Fruit fly (Drosophila melanogaster) whole organism, adult: ENCODE measurements around the gene CG31917.

Experiments used
- CG11617 ChIP-seq: fragments of 200-800 bp; sonication (Bioruptor generic); optimal IDR thresholded peaks from 2 replicates; lab custom pipeline; 2017; ENCODE audit warnings: mild to moderate bottlenecking, missing biosample characterization, missing genetic modification reagents, missing genetic modification characterization
- CG12768 ChIP-seq: fragments of 200-800 bp; sonication (Bioruptor generic); optimal IDR thresholded peaks from 2 replicates; lab custom pipeline; 2017; ENCODE audit warnings: missing biosample characterization, missing genetic modification characterization, mild to moderate bottlenecking, moderate library complexity, missing genetic modification reagents
- CG14711 ChIP-seq: fragments of 200-800 bp; sonication (Bioruptor generic); optimal IDR thresholded peaks from 2 replicates; lab custom pipeline; 2018; ENCODE audit warnings: missing biosample characterization, mild to moderate bottlenecking, missing genetic modification characterization, moderate library complexity
- CG1620 ChIP-seq: fragments of 200-800 bp; sonication (Bioruptor generic); optimal IDR thresholded peaks from 2 replicates; lab custom pipeline; 2016; ENCODE audit warnings: missing biosample characterization, missing genetic modification characterization
- CG33017 ChIP-seq: fragments of 200-800 bp; sonication (Bioruptor generic); optimal IDR thresholded peaks from 2 replicates; lab custom pipeline; 2018; ENCODE audit warnings: missing biosample characterization, mild to moderate bottlenecking, missing genetic modification characterization, moderate library complexity
- CG5204 ChIP-seq: fragments of 200-800 bp; sonication (Bioruptor generic); optimal IDR thresholded peaks from 2 replicates; lab custom pipeline; 2016; ENCODE audit warnings: missing biosample characterization, missing genetic modification characterization
- CG7045 ChIP-seq: fragments of 200-800 bp; sonication (Bioruptor generic); optimal IDR thresholded peaks from 2 replicates; lab custom pipeline; 2017; ENCODE audit warnings: missing biosample characterization, mild to moderate bottlenecking, missing genetic modification characterization
- CG7101 ChIP-seq: fragments of 200-800 bp; sonication (Bioruptor generic); optimal IDR thresholded peaks from 2 replicates; lab custom pipeline; 2018; ENCODE audit warnings: missing biosample characterization, mild to moderate bottlenecking, missing genetic modification characterization, moderate library complexity
- Clk ChIP-seq: fragments of 200-800 bp; sonication (Bioruptor generic); optimal IDR thresholded peaks from 2 replicates; lab custom pipeline; 2017; ENCODE audit warnings: missing biosample characterization, missing genetic modification characterization
- Crg-1 ChIP-seq: fragments of 200-800 bp; sonication (Bioruptor generic); optimal IDR thresholded peaks from 2 replicates; lab custom pipeline; 2016; ENCODE audit warnings: missing biosample characterization, missing genetic modification characterization
- Hr96 ChIP-seq: fragments of 200-800 bp; sonication (Bioruptor generic); optimal IDR thresholded peaks from 2 replicates; lab custom pipeline; 2016; ENCODE audit warnings: missing biosample characterization, missing genetic modification characterization
- Mnt ChIP-seq: fragments of 200-800 bp; sonication (Bioruptor generic); optimal IDR thresholded peaks from 2 replicates; lab custom pipeline; 2016; ENCODE audit warnings: missing biosample characterization, mild to moderate bottlenecking, missing genetic modification characterization
- bab1 ChIP-seq: fragments of 200-800 bp; sonication (Bioruptor generic); optimal IDR thresholded peaks from 3 replicates; lab custom pipeline; 2019; ENCODE audit warnings: missing biosample characterization, mild to moderate bottlenecking, missing genetic modification characterization, moderate library complexity
- cic ChIP-seq: fragments of 200-800 bp; sonication (Bioruptor generic); optimal IDR thresholded peaks from 2 replicates; lab custom pipeline; 2017; ENCODE audit warnings: missing biosample characterization, mild to moderate bottlenecking, missing genetic modification characterization, moderate library complexity
- cnc ChIP-seq, 2 experiments: fragments of >200 bp; optimal IDR thresholded peaks; 2 replicates each; lab custom pipeline; 2017
- kay ChIP-seq: fragments of 200-800 bp; sonication (Bioruptor generic); peaks from one replicate; lab custom pipeline; 2016; ENCODE audit warnings: missing biosample characterization, missing genetic modification characterization, borderline replicate concordance
- ovo ChIP-seq: fragments of 200-800 bp; sonication (Bioruptor generic); optimal IDR thresholded peaks from 2 replicates; lab custom pipeline; 2016; ENCODE audit warnings: missing biosample characterization, missing genetic modification characterization
- pad ChIP-seq: fragments of 200-800 bp; sonication (Bioruptor generic); optimal IDR thresholded peaks from 3 replicates; lab custom pipeline; 2017; ENCODE audit warnings: missing biosample characterization, missing genetic modification characterization, mild to moderate bottlenecking, moderate library complexity, missing genetic modification reagents
- tj ChIP-seq: fragments of 200-800 bp; sonication (Bioruptor generic); optimal IDR thresholded peaks from 3 replicates; lab custom pipeline; 2017; ENCODE audit warnings: missing biosample characterization, mild to moderate bottlenecking, missing genetic modification characterization, moderate library complexity
- toe ChIP-seq: fragments of 200-800 bp; sonication (Bioruptor generic); optimal IDR thresholded peaks from 2 replicates; lab custom pipeline; 2016; ENCODE audit warnings: missing biosample characterization, missing genetic modification characterization

CG31917 gene

DNA sequence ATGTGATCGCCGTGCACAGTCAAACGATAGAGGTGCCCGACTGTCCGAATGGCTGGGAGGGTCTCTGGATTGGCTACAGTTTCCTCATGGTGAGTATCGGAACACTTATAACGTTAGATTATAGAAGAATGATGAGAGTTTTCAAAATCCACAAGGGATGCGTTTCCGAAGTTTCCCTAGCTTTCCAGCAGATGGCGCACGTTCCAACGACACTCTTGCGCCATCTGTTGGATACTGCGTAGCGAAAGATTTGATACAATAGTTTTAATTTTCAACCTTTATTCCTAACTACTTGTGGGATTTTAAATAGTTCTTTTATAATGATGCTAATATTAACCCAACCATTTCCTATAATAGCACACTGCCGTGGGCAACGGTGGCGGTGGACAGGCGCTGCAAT, 25.5 kb upstream of the CG31917 start:
- TF ChIP-seq Crg-1 (GFP tag; lab: Kevin White, UChicago) (no peak), toe (GFP tag; lab: Kevin White, UChicago) (no peak)

DNA sequence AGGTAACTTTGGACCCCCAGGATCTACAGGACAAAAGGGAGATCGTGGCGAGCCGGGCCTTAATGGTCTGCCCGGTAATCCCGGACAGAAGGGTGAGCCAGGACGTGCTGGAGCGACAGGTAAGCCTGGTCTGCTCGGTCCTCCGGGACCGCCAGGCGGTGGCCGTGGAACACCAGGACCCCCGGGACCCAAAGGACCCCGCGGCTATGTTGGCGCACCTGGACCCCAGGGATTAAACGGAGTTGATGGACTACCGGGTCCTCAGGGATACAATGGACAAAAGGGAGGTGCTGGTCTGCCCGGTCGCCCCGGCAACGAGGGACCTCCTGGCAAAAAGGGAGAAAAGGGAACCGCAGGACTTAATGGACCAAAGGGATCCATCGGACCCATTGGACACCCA, 21.3 kb upstream of the CG31917 start:
- no peak for TF ChIP-seq CG33017
- TF ChIP-seq Hr96 (GFP tag; lab: Kevin White, UChicago): no peak
- no peak for TF ChIP-seq CG11617 (GFP tag; lab: Kevin White, UChicago)
- TF ChIP-seq cic (GFP tag; lab: Kevin White, UChicago): no peak
- no peak for TF ChIP-seq CG1620
- no peak for TF ChIP-seq ovo (GFP tag; lab: Kevin White, UChicago)
- TF ChIP-seq tj: no peak
- TF ChIP-seq Mnt (GFP tag; lab: Kevin White, UChicago): no peak
- TF ChIP-seq bab1 (GFP tag; lab: Kevin White, UChicago): no peak
- TF ChIP-seq toe (GFP tag; lab: Kevin White, UChicago): no peak
- TF ChIP-seq Crg-1 (GFP tag; lab: Kevin White, UChicago): no peak
- TF ChIP-seq CG12768 (GFP tag; lab: Kevin White, UChicago): no peak
- TF ChIP-seq CG7101 (tag; lab: Kevin White, UChicago): no peak
- TF ChIP-seq Clk (GFP tag; lab: Kevin White, UChicago): no peak
- TF ChIP-seq pad: no peak
- no peak for TF ChIP-seq kay (GFP tag; lab: Kevin White, UChicago)
- no peak for TF ChIP-seq CG7045 (GFP tag; lab: Kevin White, UChicago)
- TF ChIP-seq CG5204 (GFP tag; lab: Kevin White, UChicago): no peak
- no peak for TF ChIP-seq CG14711 (tag; lab: Kevin White, UChicago)

DNA sequence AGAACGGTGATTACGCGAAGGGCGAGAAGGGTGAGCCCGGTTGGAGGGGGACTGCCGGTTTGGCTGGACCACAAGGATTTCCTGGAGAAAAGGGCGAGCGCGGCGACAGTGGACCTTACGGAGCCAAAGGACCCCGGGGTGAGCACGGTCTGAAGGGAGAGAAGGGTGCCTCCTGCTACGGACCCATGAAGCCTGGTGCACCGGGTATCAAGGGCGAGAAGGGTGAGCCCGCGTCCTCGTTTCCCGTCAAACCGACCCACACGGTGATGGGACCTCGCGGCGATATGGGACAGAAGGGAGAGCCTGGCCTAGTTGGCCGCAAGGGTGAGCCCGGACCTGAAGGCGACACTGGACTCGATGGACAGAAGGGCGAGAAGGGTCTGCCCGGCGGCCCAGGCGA, 20.8 kb upstream of the CG31917 start:
- TF ChIP-seq CG5204 (GFP tag; lab: Kevin White, UChicago): no peak
- TF ChIP-seq Mnt (GFP tag; lab: Kevin White, UChicago): no peak
- TF ChIP-seq Hr96 (GFP tag; lab: Kevin White, UChicago): no peak
- no peak for TF ChIP-seq cnc (optimal IDR thresholded peaks at IDR 0.05; lab: Kevin White, UChicago)
- no peak for TF ChIP-seq CG7045 (GFP tag; lab: Kevin White, UChicago)
- TF ChIP-seq pad: no peak
- no peak for TF ChIP-seq CG33017
- TF ChIP-seq bab1 (GFP tag; lab: Kevin White, UChicago): no peak
- TF ChIP-seq CG1620: no peak

DNA sequence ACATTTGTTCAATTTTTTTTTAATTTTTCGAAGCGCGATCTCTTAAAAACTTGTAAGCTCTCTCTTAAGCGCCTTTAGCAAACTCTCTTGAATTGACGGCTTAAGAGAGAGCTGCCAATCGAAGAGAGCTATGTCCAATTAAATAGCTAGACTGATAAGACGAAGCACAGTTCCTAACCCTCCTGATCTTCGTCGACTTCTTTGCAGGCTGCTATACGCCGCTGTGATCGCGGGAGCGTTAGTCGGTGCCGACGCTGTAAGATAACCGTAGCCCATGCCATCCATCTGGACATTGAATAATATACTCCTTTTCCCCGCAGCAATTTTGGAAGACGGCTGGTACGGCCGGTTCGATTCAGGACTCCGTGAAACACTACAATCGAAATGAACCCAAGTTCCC, 19.9 kb upstream of the CG31917 start:
- no peak for TF ChIP-seq toe (GFP tag; lab: Kevin White, UChicago)
- TF ChIP-seq Crg-1 (GFP tag; lab: Kevin White, UChicago): no peak
- TF ChIP-seq Hr96 (GFP tag; lab: Kevin White, UChicago): no peak
- TF ChIP-seq CG11617 (GFP tag; lab: Kevin White, UChicago): no peak

DNA sequence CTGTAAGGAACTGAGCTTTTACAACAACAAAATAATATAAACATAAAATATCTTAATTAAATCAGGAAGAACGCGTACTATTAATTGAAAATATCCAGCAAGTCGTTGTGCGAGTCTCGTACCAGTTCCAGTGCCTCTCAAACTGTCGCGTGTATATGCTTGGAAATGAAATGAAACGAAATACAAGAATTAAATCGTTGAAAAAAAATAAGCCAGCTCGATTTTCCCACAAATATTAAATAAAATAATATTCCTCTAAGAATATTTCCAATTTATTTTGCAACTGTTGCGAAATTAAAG, 19.1 kb upstream of the CG31917 start:
- TF ChIP-seq bab1 (GFP tag; lab: Kevin White, UChicago) (no peak), tj (peak; percentile 60), kay (GFP tag; lab: Kevin White, UChicago) (peak; percentile 33)

DNA sequence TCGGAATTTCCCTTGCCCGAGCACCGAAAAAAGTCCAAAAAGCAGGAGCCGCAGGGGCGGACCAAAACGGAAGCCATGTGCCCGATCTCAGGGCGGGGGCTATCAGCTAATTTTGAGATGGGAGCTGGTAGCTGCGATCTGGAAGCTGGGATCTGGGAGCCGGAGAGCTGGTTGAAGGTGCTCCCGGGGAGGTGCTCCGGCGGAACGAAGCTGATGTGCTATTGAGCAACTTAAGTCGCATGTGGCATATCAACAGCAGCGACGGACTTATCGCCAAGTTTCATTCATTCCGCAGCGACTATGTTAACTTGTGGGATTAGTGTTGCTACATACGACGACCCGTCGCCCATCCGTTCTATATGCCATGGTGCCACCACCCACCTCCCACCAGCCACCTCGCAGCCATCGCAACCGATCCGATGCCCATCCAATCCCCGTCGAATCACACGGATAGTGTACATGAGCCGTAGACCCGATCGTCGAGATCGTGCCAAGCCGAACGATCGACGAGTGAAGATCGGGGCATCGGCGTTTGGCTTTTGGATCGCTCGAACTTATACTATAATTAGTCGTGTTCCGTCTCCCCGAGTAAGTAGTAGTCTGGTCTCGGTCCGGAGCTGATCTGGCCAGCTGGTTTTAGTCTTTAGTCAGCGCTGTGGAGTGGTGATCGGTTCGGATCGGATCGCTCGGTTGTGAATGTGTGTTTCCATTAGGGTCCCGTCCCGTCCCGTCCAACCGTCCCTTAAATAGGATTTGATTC, 18.6 kb upstream of the CG31917 start, which contains the start of gene Col4a1:
TSS of gene Col4a1 (plus strand) at position 561 of the 760 bp plus-strand sequence.
- no peak for TF ChIP-seq CG7101 (tag; lab: Kevin White, UChicago)
- TF ChIP-seq Mnt (GFP tag; lab: Kevin White, UChicago): peak; percentile 7
- TF ChIP-seq Hr96 (GFP tag; lab: Kevin White, UChicago): no peak
- peak; percentile 49 for TF ChIP-seq CG12768 (GFP tag; lab: Kevin White, UChicago)
- TF ChIP-seq CG7045 (GFP tag; lab: Kevin White, UChicago): no peak
- TF ChIP-seq cic (GFP tag; lab: Kevin White, UChicago): peak; percentile 72

DNA sequence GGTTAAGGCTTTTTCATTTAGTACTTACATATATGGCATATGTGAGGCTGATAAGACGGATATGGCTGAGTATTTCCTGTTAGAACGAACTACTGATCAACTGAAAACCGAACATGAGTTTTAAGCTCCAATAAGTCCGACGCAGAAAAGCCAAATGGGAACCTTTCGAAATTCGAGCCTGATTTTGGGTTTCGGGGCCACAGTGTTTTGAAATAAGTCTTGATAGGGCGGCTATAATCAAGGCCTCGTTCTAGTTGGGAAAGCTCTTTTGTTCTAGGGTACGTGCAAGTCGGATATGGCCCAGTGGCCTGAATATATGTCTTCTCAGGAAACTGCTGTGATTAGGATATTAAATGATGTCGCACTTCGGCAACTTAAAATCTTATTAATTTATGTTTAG, 17.5 kb upstream of the CG31917 start, which contains the start of gene vkg:
TSS of gene vkg (minus strand) at position 101 of the 400 bp plus-strand sequence.
- TF ChIP-seq toe (GFP tag; lab: Kevin White, UChicago) (no peak), cic (GFP tag; lab: Kevin White, UChicago) (no peak), bab1 (GFP tag; lab: Kevin White, UChicago) (no peak), CG7045 (GFP tag; lab: Kevin White, UChicago) (no peak), CG12768 (GFP tag; lab: Kevin White, UChicago) (no peak), CG5204 (GFP tag; lab: Kevin White, UChicago) (no peak), CG33017 (no peak), Hr96 (GFP tag; lab: Kevin White, UChicago) (no peak), Clk (GFP tag; lab: Kevin White, UChicago) (no peak), tj (no peak), CG1620 (no peak), kay (GFP tag; lab: Kevin White, UChicago) (no peak), CG14711 (tag; lab: Kevin White, UChicago) (no peak), cnc (optimal IDR thresholded peaks at IDR 0.05; lab: Kevin White, UChicago) (no peak), Crg-1 (GFP tag; lab: Kevin White, UChicago) (no peak), Mnt (GFP tag; lab: Kevin White, UChicago) (no peak), pad (no peak), CG11617 (GFP tag; lab: Kevin White, UChicago) (no peak), CG7101 (tag; lab: Kevin White, UChicago) (no peak)
